Worm (Caenorhabditis elegans): ENCODE measurements around the gene fbxa-42.
A peak's percentile ranks its signal among the peaks of the same experiment; 100 is the strongest.

fbxa-42 gene

ce11 chrIII:2219408-2219807, 41.8 kb downstream of the fbxa-42 start, which contains the start of gene fbxa-12:
Gene fbxa-12, plus strand, starts transcription at chrIII:2219708.
- no peak for TF ChIP-seq lin-38 (GFP tag; IDR thresholded peaks at IDR 0.05)
- no peak for TF ChIP-seq dmd-8 (GFP tag; IDR thresholded peaks at IDR 0.05)
- no peak for TF ChIP-seq dve-1 (tag; optimal IDR thresholded peaks at IDR 0.05; ENCODE audit: insufficient read depth)
- TF ChIP-seq ztf-11 (tag; optimal IDR thresholded peaks at IDR 0.05) = no peak
- TF ChIP-seq sdz-12 (GFP tag; optimal IDR thresholded peaks at IDR 0.05) = no peak
- TF ChIP-seq nhr-111 (GFP tag; optimal IDR thresholded peaks at IDR 0.05) = no peak

DNA sequence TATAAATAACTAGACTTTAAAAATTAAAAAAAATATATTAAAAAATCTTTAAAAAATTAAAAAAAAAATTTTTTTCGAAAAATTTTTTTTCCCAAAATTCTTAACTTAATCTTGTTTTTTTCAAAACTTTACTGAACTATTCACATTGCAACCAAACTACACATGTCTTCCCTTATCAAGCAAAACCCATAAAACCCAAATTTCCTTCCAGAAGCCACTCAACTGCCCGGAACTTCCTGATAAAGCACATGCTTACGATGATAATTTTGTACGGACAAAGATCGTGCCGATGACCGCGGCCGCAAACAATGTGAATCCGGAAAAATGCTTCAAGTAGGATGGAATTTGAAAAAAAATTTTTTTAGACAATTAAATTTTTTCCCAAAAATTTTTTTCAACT, 48.9 kb downstream of the fbxa-42 start:
- TF ChIP-seq daf-16 (GFP tag; optimal IDR thresholded peaks at IDR 0.05) (no peak), daf-16 (tag; optimal IDR thresholded peaks at IDR 0.05) (peak; percentile 50), dmd-6 (GFP tag; IDR thresholded peaks at IDR 0.05) (peak; percentile 53), aly-2 (tag; optimal IDR thresholded peaks at IDR 0.05) (no peak), dve-1 (tag; optimal IDR thresholded peaks at IDR 0.05; ENCODE audit: insufficient read depth) (peak; percentile 38), nhr-28 (tag; optimal IDR thresholded peaks at IDR 0.05) (peak; percentile 19), F49E8.2 (tag; optimal IDR thresholded peaks at IDR 0.05; ENCODE audit: borderline replicate concordance) (no peak), php-3 (GFP tag; IDR thresholded peaks at IDR 0.05) (peak; percentile 58; the same call in 1 of the 2 replicates), nhr-77 (tag; optimal IDR thresholded peaks at IDR 0.05) (no peak), daf-19 (GFP tag; conservative IDR thresholded peaks at IDR 0.05) (no peak), hlh-11 (tag; optimal IDR thresholded peaks at IDR 0.05) (peak; percentile 26), unc-62 (GFP tag; optimal IDR thresholded peaks at IDR 0.05 in 1 of 2) (peak in 1 of 2 experiments; percentile 13), unc-62 (tag; optimal IDR thresholded peaks at IDR 0.05) (no peak), mxl-3 (GFP tag; optimal IDR thresholded peaks at IDR 0.05) (peak; percentile 29), F44E2.7 (GFP tag; IDR thresholded peaks at IDR 0.05) (no peak)

ce11 chrIII:2211120-2211519, 50.1 kb downstream of the fbxa-42 start, which contains the start of gene C39B5.14:
Gene C39B5.14, plus strand, starts transcription at chrIII:2211420.
- TF ChIP-seq lin-13 (GFP tag; optimal IDR thresholded peaks at IDR 0.05) (no peak), dmd-6 (GFP tag; IDR thresholded peaks at IDR 0.05) (peak; percentile 45), lin-38 (GFP tag; IDR thresholded peaks at IDR 0.05) (peak; percentile 46)

- TF ChIP-seq lin-15B (tag; optimal IDR thresholded peaks at IDR 0.05) (no peak), aha-1 (tag) (peak; percentile 95)
Measured at ce11 chrIII:2210601-2211000, 50.7 kb downstream of the fbxa-42 start.
